Worm (Caenorhabditis elegans): ENCODE measurements around the gene C25G6.1.

- TF ChIP-seq unc-130 (GFP tag; optimal IDR thresholded peaks at IDR 0.05) (no peak), ztf-6 (GFP tag; IDR thresholded peaks at IDR 0.05) (no peak), zim-3 (tag; optimal IDR thresholded peaks at IDR 0.05) (no peak), B0019.2 (GFP tag; conservative IDR thresholded peaks at IDR 0.05) (no peak), B0035.1 (tag; optimal IDR thresholded peaks at IDR 0.05) (no peak), nfya-1 (tag; optimal IDR thresholded peaks at IDR 0.05; ENCODE audit: borderline replicate concordance, insufficient read depth) (no peak), bed-1 (GFP tag; IDR thresholded peaks at IDR 0.05) (no peak), lir-1 (GFP tag; conservative IDR thresholded peaks at IDR 0.05) (no peak), nhr-120 (GFP tag; IDR thresholded peaks at IDR 0.05) (no peak), ccch-3 (GFP tag; optimal IDR thresholded peaks at IDR 0.05) (no peak), mcd-1 (GFP tag; IDR thresholded peaks at IDR 0.05) (no peak), F22D6.2 (tag; optimal IDR thresholded peaks at IDR 0.05) (no peak)
These were observed 27.9 kb upstream of the C25G6.1 start for ce11 chrX:1242763-1243162.

All from whole organism, young adult.